Worm (Caenorhabditis elegans) whole organism, L4 larva: ENCODE measurements around the gene chat-1.

ENCODE experiments used
- D1046.2 ChIP-seq: fragments of 200-800 bp; sonication (Bioruptor generic); IDR thresholded peaks from 2 replicates; pipeline ENCODE4 v1.3.6; 2022; ENCODE audit warnings: missing genetic modification characterization, missing compliant biosample characterization
- F44E2.7 ChIP-seq: fragments of 200-800 bp; sonication (Bioruptor generic); IDR thresholded peaks from 2 replicates; pipeline ENCODE4 v2.1.2; 2022; ENCODE audit warnings: missing genetic modification characterization, missing compliant biosample characterization
- R02D3.7 ChIP-seq: fragments of 150-350 bp; sonication (generic microtip); optimal IDR thresholded peaks from 3 replicates; lab custom pipeline; 2014; ENCODE audit warnings: missing biosample characterization, missing genetic modification characterization
- T26A8.4 ChIP-seq: fragments of 200-800 bp; sonication (Bioruptor generic); IDR thresholded peaks from 2 replicates; pipeline ENCODE4 v1.3.6; 2022; ENCODE audit warnings: missing genetic modification characterization, missing compliant biosample characterization
- Y105C5A.15 ChIP-seq: fragments of 200-800 bp; sonication (Bioruptor generic); IDR thresholded peaks from 2 replicates; pipeline ENCODE4 v1.3.6; 2022; ENCODE audit warnings: missing genetic modification characterization, missing compliant biosample characterization
- Y48G9A.11 ChIP-seq: fragments of 200-800 bp; sonication (Bioruptor generic); IDR thresholded peaks from 2 replicates; pipeline ENCODE4 v1.3.6; 2022; ENCODE audit warnings: missing genetic modification reagents, missing genetic modification characterization, missing compliant biosample characterization
- Y5F2A.4 ChIP-seq: fragments of 200-800 bp; sonication (Bioruptor generic); optimal IDR thresholded peaks from 2 replicates; lab custom pipeline; 2018; ENCODE audit warnings: mild to moderate bottlenecking, missing genetic modification characterization, missing compliant biosample characterization
- ZK337.2 ChIP-seq: fragments of 200-800 bp; sonication (Bioruptor generic); IDR thresholded peaks from 2 replicates; pipeline ENCODE4 v1.3.6; 2022; ENCODE audit warnings: missing genetic modification reagents, missing genetic modification characterization, missing compliant biosample characterization
- aly-2 ChIP-seq: sonication (generic microtip); optimal IDR thresholded peaks from 2 replicates; lab custom pipeline; 2018; ENCODE audit warnings: missing biosample characterization, missing genetic modification characterization
- ama-1 ChIP-seq: fragments of 150-350 bp; optimal IDR thresholded peaks from 2 replicates; lab custom pipeline; 2014; ENCODE audit warnings: inconsistent platforms, mixed read lengths
- arid-1 ChIP-seq: fragments of 200-800 bp; sonication (Bioruptor generic); conservative IDR thresholded peaks from 2 replicates; pipeline ENCODE4 v1.3.6; 2022; ENCODE audit warnings: missing genetic modification reagents, missing genetic modification characterization, missing compliant biosample characterization
- ceh-62 ChIP-seq: sonication (generic microtip); optimal IDR thresholded peaks from 2 replicates; lab custom pipeline; 2017; ENCODE audit warnings: missing biosample characterization, missing genetic modification characterization
- ceh-82 ChIP-seq: sonication (generic microtip); optimal IDR thresholded peaks from 2 replicates; lab custom pipeline; 2017; ENCODE audit warnings: missing biosample characterization, missing genetic modification characterization
- ces-1 ChIP-seq: fragments of 150-350 bp; sonication (generic microtip); optimal IDR thresholded peaks from 4 replicates; lab custom pipeline; 2014; ENCODE audit warnings: missing biosample characterization, missing genetic modification reagents, missing genetic modification characterization
- cey-2 ChIP-seq: sonication (generic microtip); optimal IDR thresholded peaks from 3 replicates; lab custom pipeline; 2017; ENCODE audit warnings: missing genetic modification characterization, mild to moderate bottlenecking, missing compliant biosample characterization, antibody characterized with exemption, borderline replicate concordance; ENCODE audit not compliant: insufficient read depth
- daf-12 ChIP-seq: fragments of 150-350 bp; optimal IDR thresholded peaks from 2 replicates; lab custom pipeline; 2014; ENCODE audit warnings: missing biosample characterization, missing genetic modification reagents, missing genetic modification characterization
- daf-19 ChIP-seq: fragments of 200-800 bp; sonication (Bioruptor generic); conservative IDR thresholded peaks from 2 replicates; pipeline ENCODE4 v1.3.6; 2022; ENCODE audit warnings: missing genetic modification characterization, missing compliant biosample characterization
- dmd-6 ChIP-seq: fragments of 200-800 bp; sonication (Bioruptor generic); IDR thresholded peaks from 2 replicates; pipeline ENCODE4 v1.3.6; 2022; ENCODE audit warnings: missing genetic modification reagents, missing genetic modification characterization, missing compliant biosample characterization
- dmd-9 ChIP-seq: fragments of 200-800 bp; sonication (Bioruptor generic); IDR thresholded peaks from 2 replicates; pipeline ENCODE4 v1.3.6; 2022; ENCODE audit warnings: missing genetic modification reagents, missing genetic modification characterization, missing compliant biosample characterization
- dpl-1 ChIP-seq: fragments of 150-350 bp; optimal IDR thresholded peaks from 2 replicates; lab custom pipeline; 2014; ENCODE audit warnings: missing biosample characterization, missing genetic modification reagents, missing genetic modification characterization
- duxl-1 ChIP-seq: sonication (generic microtip); optimal IDR thresholded peaks from 2 replicates; lab custom pipeline; 2016; ENCODE audit warnings: mild to moderate bottlenecking, missing genetic modification characterization, moderate library complexity, missing compliant biosample characterization; ENCODE audit not compliant: poor library complexity
- egl-27 ChIP-seq: sonication (generic microtip); optimal IDR thresholded peaks from 3 replicates; lab custom pipeline; 2017; ENCODE audit warnings: missing biosample characterization, missing genetic modification reagents, missing genetic modification characterization
- egl-43 ChIP-seq: fragments of 200-800 bp; sonication (Bioruptor generic); IDR thresholded peaks from 2 replicates; pipeline ENCODE4 v1.3.6; 2022; ENCODE audit warnings: missing genetic modification reagents, missing genetic modification characterization, missing compliant biosample characterization
- fkh-10 ChIP-seq: fragments of 150-350 bp; optimal IDR thresholded peaks from 2 replicates; lab custom pipeline; 2014; ENCODE audit warnings: missing biosample characterization, missing genetic modification reagents, missing genetic modification characterization
- gei-8 ChIP-seq: fragments of 200-800 bp; sonication (Bioruptor generic); optimal IDR thresholded peaks from 2 replicates; lab custom pipeline; 2018; ENCODE audit warnings: mild to moderate bottlenecking, missing genetic modification characterization, missing compliant biosample characterization
- hlh-11 ChIP-seq: fragments of 200-800 bp; sonication (Bioruptor generic); optimal IDR thresholded peaks from 2 replicates; lab custom pipeline; 2018; ENCODE audit warnings: mild to moderate bottlenecking, missing genetic modification characterization, missing compliant biosample characterization
- hmg-1.1 ChIP-seq: fragments of 200-800 bp; sonication (Bioruptor generic); IDR thresholded peaks from 2 replicates; pipeline ENCODE4 v1.3.6; 2022; ENCODE audit warnings: missing genetic modification reagents, missing genetic modification characterization, missing compliant biosample characterization
- lim-7 ChIP-seq: fragments of 200-800 bp; sonication (Bioruptor generic); IDR thresholded peaks from 2 replicates; pipeline ENCODE4 v1.3.6; 2022; ENCODE audit warnings: missing genetic modification characterization, missing compliant biosample characterization
- lin-15B ChIP-seq: fragments of 150-350 bp; sonication (generic microtip); optimal IDR thresholded peaks from 3 replicates; lab custom pipeline; 2014; ENCODE audit warnings: missing biosample characterization, missing genetic modification characterization
- lin-39 ChIP-seq: fragments of 150-350 bp; optimal IDR thresholded peaks from 2 replicates; lab custom pipeline; 2014; ENCODE audit warnings: missing biosample characterization, missing genetic modification reagents, missing genetic modification characterization
- lir-3 ChIP-seq: sonication (generic microtip); optimal IDR thresholded peaks from 2 replicates; lab custom pipeline; 2016; ENCODE audit warnings: mild to moderate bottlenecking, missing genetic modification characterization, missing compliant biosample characterization
- madf-5 ChIP-seq, 2 experiments: fragments of 200-800 bp; sonication (Bioruptor generic); IDR thresholded peaks; 2 replicates each; pipeline ENCODE4 v1.3.6; 2022; ENCODE audit warnings: missing compliant biosample characterization in 2 of 2, missing genetic modification characterization in 2 of 2
- mdl-1 ChIP-seq, 2 experiments: fragments of 150-350 bp in 1 of 2; sonication (generic microtip) in 1 of 2; optimal IDR thresholded peaks; 2 replicates each; lab custom pipeline; 2014 to 2017; ENCODE audit warnings: missing biosample characterization in 2 of 2, missing genetic modification characterization in 2 of 2
- mep-1 ChIP-seq: fragments of 150-350 bp; sonication (generic microtip); optimal IDR thresholded peaks from 3 replicates; lab custom pipeline; 2014; ENCODE audit warnings: missing biosample characterization, missing genetic modification characterization
- mes-2 ChIP-seq: sonication (generic microtip); optimal IDR thresholded peaks from 2 replicates; lab custom pipeline; 2016; ENCODE audit warnings: missing genotype, mild to moderate bottlenecking, missing genetic modification characterization, missing compliant biosample characterization; ENCODE audit not compliant: poor library complexity, severe bottlenecking
- mxl-3 ChIP-seq: fragments of 200-800 bp; sonication (Bioruptor generic); optimal IDR thresholded peaks from 2 replicates; lab custom pipeline; 2018; ENCODE audit warnings: mild to moderate bottlenecking, missing genetic modification characterization, missing compliant biosample characterization
- nhr-10 ChIP-seq: fragments of 150-350 bp; optimal IDR thresholded peaks from 2 replicates; lab custom pipeline; 2014; ENCODE audit warnings: missing biosample characterization, missing genetic modification characterization
- nhr-102 ChIP-seq: sonication (generic microtip); optimal IDR thresholded peaks from 2 replicates; lab custom pipeline; 2016; ENCODE audit warnings: mild to moderate bottlenecking, missing genetic modification characterization, moderate library complexity, missing compliant biosample characterization
- nhr-111 ChIP-seq: fragments of 200-800 bp; sonication (Bioruptor generic); optimal IDR thresholded peaks from 2 replicates; lab custom pipeline; 2018; ENCODE audit warnings: mild to moderate bottlenecking, missing genetic modification characterization, missing compliant biosample characterization
- nhr-237 ChIP-seq: sonication (generic microtip); optimal IDR thresholded peaks from 2 replicates; lab custom pipeline; 2017; ENCODE audit warnings: missing biosample characterization, missing genetic modification characterization
- nhr-28 ChIP-seq: fragments of 150-350 bp; optimal IDR thresholded peaks from 2 replicates; lab custom pipeline; 2014; ENCODE audit warnings: missing biosample characterization, missing genetic modification characterization
- nhr-41 ChIP-seq: fragments of 200-800 bp; sonication (Bioruptor generic); IDR thresholded peaks from 2 replicates; pipeline ENCODE4 v1.3.6; 2022; ENCODE audit warnings: missing genetic modification reagents, missing genetic modification characterization, missing compliant biosample characterization
- pqm-1 ChIP-seq: sonication (generic microtip); optimal IDR thresholded peaks from 2 replicates; lab custom pipeline; 2017; ENCODE audit warnings: missing biosample characterization, missing genetic modification characterization
- rbr-2 ChIP-seq: sonication (generic microtip); optimal IDR thresholded peaks from 2 replicates; lab custom pipeline; 2016; ENCODE audit warnings: missing genotype, missing genetic modification characterization, missing compliant biosample characterization
- saeg-2 ChIP-seq: fragments of 200-800 bp; sonication (Bioruptor generic); IDR thresholded peaks from 2 replicates; pipeline ENCODE4 v1.3.6; 2022; ENCODE audit warnings: missing genetic modification reagents, missing genetic modification characterization, missing compliant biosample characterization
- sdz-12 ChIP-seq: fragments of 200-800 bp; sonication (Bioruptor generic); optimal IDR thresholded peaks from 2 replicates; lab custom pipeline; 2018; ENCODE audit warnings: mild to moderate bottlenecking, missing genetic modification characterization, missing compliant biosample characterization
- snpc-4 ChIP-seq: fragments of 150-350 bp; optimal IDR thresholded peaks from 2 replicates; lab custom pipeline; 2014; ENCODE audit warnings: missing biosample characterization, missing genetic modification characterization
- spr-3 ChIP-seq: fragments of 200-800 bp; sonication (Bioruptor generic); optimal IDR thresholded peaks from 2 replicates; lab custom pipeline; 2018; ENCODE audit warnings: mild to moderate bottlenecking, missing genetic modification characterization, missing compliant biosample characterization
- tra-1 ChIP-seq: fragments of 200-800 bp; sonication (Bioruptor generic); IDR thresholded peaks from 2 replicates; pipeline ENCODE4 v1.3.6; 2022; ENCODE audit warnings: missing genetic modification reagents, missing genetic modification characterization, missing compliant biosample characterization
- unc-39 ChIP-seq: sonication (generic microtip); optimal IDR thresholded peaks from 2 replicates; lab custom pipeline; 2017; ENCODE audit warnings: missing biosample characterization, missing genetic modification characterization
- zag-1 ChIP-seq: fragments of 150-350 bp; optimal IDR thresholded peaks from 2 replicates; lab custom pipeline; 2014; ENCODE audit warnings: missing biosample characterization, missing genetic modification characterization
- ztf-11 ChIP-seq: fragments of 150-350 bp; optimal IDR thresholded peaks from 2 replicates; lab custom pipeline; 2014; ENCODE audit warnings: missing biosample characterization, missing genetic modification characterization
- ztf-7 ChIP-seq: fragments of 150-350 bp; optimal IDR thresholded peaks from 2 replicates; lab custom pipeline; 2014; ENCODE audit warnings: missing biosample characterization, missing genetic modification characterization

Gene chat-1

DNA sequence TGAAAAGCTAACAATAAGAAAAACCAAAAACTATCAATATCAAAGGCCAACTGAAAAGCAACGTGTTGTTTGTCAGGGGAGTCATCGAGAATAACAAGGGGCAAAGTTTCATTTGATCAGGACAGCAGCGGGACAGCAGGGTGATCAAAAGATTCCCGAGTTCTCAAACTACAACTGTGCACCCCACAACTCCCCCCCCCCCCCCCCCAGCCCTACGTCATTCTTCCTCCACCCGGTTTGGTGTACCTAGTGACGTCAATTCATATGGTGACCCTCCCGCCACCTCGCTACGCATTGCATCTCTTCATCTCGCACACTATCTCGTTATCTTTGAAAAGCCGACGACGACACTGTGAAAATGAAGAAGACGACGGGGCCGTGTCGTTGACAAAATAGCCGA lies 26.6 kb downstream of the chat-1 start:
- no peak for TF ChIP-seq arid-1 (GFP tag; lab: Robert Waterston, UW)
- TF ChIP-seq lir-3, result no peak
- TF ChIP-seq rbr-2 (tag; lab: Kevin White, UChicago), result no peak
- no peak for TF ChIP-seq ZK337.2 (GFP tag; lab: Robert Waterston, UW)
- no peak for TF ChIP-seq madf-5 (GFP tag; IDR thresholded peaks at IDR 0.05; lab: Robert Waterston, UW)
- TF ChIP-seq D1046.2 (GFP tag; lab: Robert Waterston, UW), result no peak
- TF ChIP-seq egl-27 (tag; lab: Kevin White, UChicago), result no peak
- TF ChIP-seq mes-2 (tag; lab: Kevin White, UChicago), result no peak
- no peak for TF ChIP-seq daf-12
- no peak for TF ChIP-seq ama-1 (lab: Kevin White, UChicago)
- peak; percentile 58 for TF ChIP-seq hlh-11 (tag; lab: Kevin White, UChicago)
- no peak for TF ChIP-seq ztf-7 (tag; lab: Kevin White, UChicago)
- TF ChIP-seq pqm-1, result no peak
- TF ChIP-seq dmd-6 (GFP tag; lab: Robert Waterston, UW), result no peak
- no peak for TF ChIP-seq mdl-1 (tag; optimal IDR thresholded peaks at IDR 0.05; lab: Kevin White, UChicago)
- TF ChIP-seq Y105C5A.15 (GFP tag; lab: Robert Waterston, UW), result no peak
- no peak for TF ChIP-seq unc-39 (tag; lab: Kevin White, UChicago)
- no peak for TF ChIP-seq nhr-102 (tag; lab: Kevin White, UChicago)
- no peak for TF ChIP-seq nhr-10 (tag; lab: Kevin White, UChicago)
- no peak for TF ChIP-seq snpc-4 (tag; lab: Kevin White, UChicago)
- TF ChIP-seq T26A8.4, result peak; percentile 36; the same call in 1 of the 2 replicates
- TF ChIP-seq nhr-28, result no peak
- TF ChIP-seq dmd-9, result no peak
- no peak for TF ChIP-seq cey-2 (tag; lab: Kevin White, UChicago)
- TF ChIP-seq Y48G9A.11 (GFP tag; lab: Robert Waterston, UW), result 0 out of 2 replicates have a peak, but pooled peaks have one; percentile 5
- 0 out of 2 replicates have a peak, but pooled peaks have one; percentile 41 for TF ChIP-seq egl-43 (GFP tag; lab: Robert Waterston, UW)
- no peak for TF ChIP-seq lin-39 (tag; lab: Kevin White, UChicago)
- TF ChIP-seq fkh-10, result no peak
- TF ChIP-seq nhr-111 (GFP tag; lab: Kevin White, UChicago), result no peak
- no peak for TF ChIP-seq F44E2.7 (GFP tag; lab: Robert Waterston, UW)
- TF ChIP-seq ceh-82, result no peak
- TF ChIP-seq ztf-11 (tag; lab: Kevin White, UChicago), result no peak
- no peak for TF ChIP-seq nhr-237 (tag; lab: Kevin White, UChicago)
- no peak for TF ChIP-seq duxl-1 (tag; lab: Kevin White, UChicago)
- 0 out of 2 replicates have a peak, but pooled peaks have one; percentile 27 for TF ChIP-seq lim-7
- TF ChIP-seq dpl-1, result no peak
- no peak for TF ChIP-seq lin-15B (tag; lab: Kevin White, UChicago)
- no peak for TF ChIP-seq aly-2 (tag; lab: Kevin White, UChicago)
- no peak for TF ChIP-seq gei-8 (GFP tag; lab: Kevin White, UChicago)
- no peak for TF ChIP-seq R02D3.7 (tag; lab: Kevin White, UChicago)
- peak; percentile 24 for TF ChIP-seq mxl-3 (GFP tag; lab: Kevin White, UChicago)
- TF ChIP-seq sdz-12 (GFP tag; lab: Kevin White, UChicago), result peak; percentile 45
- TF ChIP-seq daf-19 (GFP tag; lab: Robert Waterston, UW), result no peak
- no peak for TF ChIP-seq ces-1 (GFP tag; lab: Kevin White, UChicago)
- TF ChIP-seq zag-1 (tag; lab: Kevin White, UChicago), result no peak
- no peak for TF ChIP-seq mep-1 (tag; lab: Kevin White, UChicago)
- TF ChIP-seq spr-3 (GFP tag; lab: Kevin White, UChicago), result no peak
- TF ChIP-seq tra-1, result no peak
- no peak for TF ChIP-seq saeg-2 (GFP tag; lab: Robert Waterston, UW)
- TF ChIP-seq hmg-1.1, result 0 out of 2 replicates have a peak, but pooled peaks have one; percentile 13
- TF ChIP-seq nhr-41 (GFP tag; lab: Robert Waterston, UW), result no peak
- no peak for TF ChIP-seq ceh-62
- no peak for TF ChIP-seq Y5F2A.4 (GFP tag; lab: Kevin White, UChicago)
